Fruit fly (Drosophila melanogaster): ENCODE results near the gene Blimp-1.

DNA sequence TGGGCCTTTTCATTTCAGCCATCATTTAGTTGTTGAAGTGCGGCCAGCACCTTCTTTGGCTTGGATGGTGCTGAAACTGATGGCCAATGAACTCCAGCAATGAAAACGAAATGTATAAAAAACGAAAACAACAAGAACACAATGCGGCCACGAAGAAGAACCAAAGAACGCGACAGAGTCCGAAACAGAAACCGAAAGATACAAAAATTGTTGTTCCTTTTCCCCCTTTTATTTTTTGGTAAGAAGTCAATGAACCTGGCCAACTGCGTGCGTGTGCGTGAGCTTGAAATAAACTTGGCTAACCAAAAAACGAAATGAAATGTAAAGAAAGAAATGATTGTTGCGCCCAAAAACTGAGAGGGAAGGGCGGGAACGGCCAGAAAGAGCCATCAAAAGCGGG is 3.0 kb upstream of the Blimp-1 start:
- TF ChIP-seq CTCF (optimal IDR thresholded peaks at IDR 0.05) (no peak), CG8478 (optimal IDR thresholded peaks at IDR 0.05) (no peak)
